Fruit fly (Drosophila melanogaster): ENCODE measurements around the gene CG15167.

Gene CG15167

DNA sequence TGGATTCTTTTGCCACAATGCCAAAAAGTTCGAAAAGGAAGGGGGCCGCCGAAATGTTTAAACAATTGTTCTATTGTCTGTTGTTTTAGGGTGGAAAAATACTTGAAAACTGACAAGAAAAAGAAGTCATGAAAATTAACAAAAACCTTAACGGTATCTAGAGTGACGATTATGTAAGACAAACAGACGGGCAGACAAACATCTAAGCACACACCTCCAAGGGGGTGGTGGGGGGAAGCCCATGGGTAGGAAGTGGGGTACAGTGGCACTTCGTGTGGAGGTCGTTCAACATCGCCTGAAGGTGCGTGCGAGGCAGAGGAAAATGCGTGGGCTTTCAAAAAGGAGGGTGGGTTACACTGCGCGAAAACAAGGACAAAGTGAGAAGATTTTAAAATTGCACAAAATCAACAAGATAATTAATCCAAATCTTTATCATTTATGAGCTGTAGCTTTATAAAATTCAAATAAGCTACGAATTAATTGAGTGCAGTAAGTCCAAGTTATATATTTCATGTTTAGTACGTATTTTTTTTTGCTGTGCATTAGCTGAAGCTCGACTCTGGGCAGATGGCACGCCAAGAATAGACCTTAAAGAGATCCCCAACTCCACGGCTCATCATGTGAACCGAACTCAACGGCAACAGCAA, 22.7 kb upstream of the CG15167 start:
- TF ChIP-seq psq (optimal IDR thresholded peaks at IDR 0.05) = no peak
- TF ChIP-seq Myc (optimal IDR thresholded peaks at IDR 0.05) = no peak
- TF ChIP-seq ttk (optimal IDR thresholded peaks at IDR 0.05) = no peak
- no peak for TF ChIP-seq insv (optimal IDR thresholded peaks at IDR 0.05)
- TF ChIP-seq Sin3A (optimal IDR thresholded peaks at IDR 0.05) = no peak
- no peak for TF ChIP-seq h (optimal IDR thresholded peaks at IDR 0.05)

DNA sequence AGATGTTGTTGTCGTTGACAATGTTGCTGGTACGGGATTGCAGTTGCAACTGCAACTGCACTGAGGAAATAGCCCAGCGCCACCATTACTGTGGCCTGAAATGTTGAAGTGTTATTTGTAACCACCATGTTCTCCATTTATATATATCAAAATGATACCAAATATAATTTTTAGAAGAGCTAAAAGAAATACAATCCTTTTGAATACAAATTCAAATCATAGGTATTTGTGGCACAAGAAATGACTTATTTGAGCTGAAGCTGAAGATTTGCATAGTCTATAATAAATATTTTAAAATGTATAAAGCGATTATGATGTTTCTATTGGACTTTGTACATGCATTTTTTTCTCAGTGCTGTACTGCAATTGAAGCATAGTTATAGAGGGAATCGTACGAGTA, 20.6 kb upstream of the CG15167 start:
- TF ChIP-seq insv (optimal IDR thresholded peaks at IDR 0.05) = no peak
- TF ChIP-seq psq (optimal IDR thresholded peaks at IDR 0.05) = no peak
- TF ChIP-seq h (optimal IDR thresholded peaks at IDR 0.05) = no peak
- TF ChIP-seq Sin3A (optimal IDR thresholded peaks at IDR 0.05) = no peak
- no peak for TF ChIP-seq ttk (optimal IDR thresholded peaks at IDR 0.05)
- TF ChIP-seq Myc (optimal IDR thresholded peaks at IDR 0.05) = no peak

DNA sequence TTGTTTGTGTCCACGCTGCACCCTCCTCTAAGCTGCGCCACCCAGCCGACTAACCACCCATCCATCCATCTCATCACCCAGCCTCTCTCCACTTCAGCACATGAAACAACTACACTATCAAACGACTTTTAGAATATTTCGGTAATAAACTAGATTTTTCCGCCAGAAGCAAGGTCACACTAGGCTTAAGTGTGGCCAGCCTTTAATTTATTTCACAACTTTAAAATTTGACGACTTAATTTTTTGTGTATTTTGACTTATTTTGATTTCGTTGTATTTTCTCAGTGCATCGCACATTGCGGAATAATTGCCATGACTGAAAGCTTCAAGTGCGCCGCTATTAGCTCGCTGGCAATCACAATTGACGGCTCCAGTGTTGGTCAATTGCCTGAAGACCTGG, 15.3 kb upstream of the CG15167 start:
- TF ChIP-seq h (optimal IDR thresholded peaks at IDR 0.05) (no peak), psq (optimal IDR thresholded peaks at IDR 0.05) (no peak), Sin3A (optimal IDR thresholded peaks at IDR 0.05) (no peak), insv (optimal IDR thresholded peaks at IDR 0.05) (no peak), Myc (optimal IDR thresholded peaks at IDR 0.05) (no peak), ttk (optimal IDR thresholded peaks at IDR 0.05) (no peak)

DNA sequence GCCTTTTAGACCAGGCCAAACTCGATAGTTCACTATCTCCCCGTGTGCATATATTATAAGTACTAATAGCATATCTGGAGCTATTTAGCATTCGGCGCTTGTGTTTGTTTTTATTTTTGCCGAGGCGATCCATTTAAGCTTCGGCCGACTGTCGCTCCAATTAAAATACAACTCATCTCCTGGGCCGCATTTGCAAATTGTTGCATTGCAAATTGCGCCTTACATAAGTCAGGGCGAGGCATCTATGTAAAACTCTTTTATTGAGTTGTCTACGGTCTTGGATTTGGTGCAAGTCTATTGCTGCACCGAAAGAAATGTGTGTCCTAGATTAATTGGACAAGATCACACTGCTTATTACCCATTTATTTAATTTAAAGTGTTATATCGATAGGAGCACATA, 12.2 kb upstream of the CG15167 start:
- TF ChIP-seq Sin3A (optimal IDR thresholded peaks at IDR 0.05) = no peak
- no peak for TF ChIP-seq h (optimal IDR thresholded peaks at IDR 0.05)
- no peak for TF ChIP-seq ttk (optimal IDR thresholded peaks at IDR 0.05)
- no peak for TF ChIP-seq insv (optimal IDR thresholded peaks at IDR 0.05)
- no peak for TF ChIP-seq psq (optimal IDR thresholded peaks at IDR 0.05)
- no peak for TF ChIP-seq Myc (optimal IDR thresholded peaks at IDR 0.05)

DNA sequence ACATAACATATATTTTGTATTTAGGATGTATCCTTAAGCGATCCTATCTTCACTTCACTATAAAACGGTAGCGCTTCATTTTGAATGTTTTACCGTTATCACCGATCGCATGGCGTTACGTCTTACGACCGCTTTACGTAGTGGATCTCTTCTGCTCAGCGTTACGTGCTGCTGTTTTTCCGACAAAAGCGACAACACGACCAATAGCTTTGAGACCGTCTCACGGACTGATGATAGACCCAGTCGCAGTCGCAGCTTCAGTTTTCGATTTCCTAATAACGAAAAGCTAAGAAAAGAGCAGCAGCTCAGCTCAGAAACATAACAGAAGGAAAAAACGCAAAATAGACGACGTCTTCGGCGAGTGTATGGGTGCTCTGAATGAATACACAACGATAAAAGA, 7.9 kb upstream of the CG15167 start, which contains the start of gene CG10348:
Gene CG10348 (minus strand): TSS at position 234 of the 400 bp plus-strand sequence.
- TF ChIP-seq Myc (optimal IDR thresholded peaks at IDR 0.05) (no peak), ttk (optimal IDR thresholded peaks at IDR 0.05) (no peak), insv (optimal IDR thresholded peaks at IDR 0.05) (no peak), psq (optimal IDR thresholded peaks at IDR 0.05) (no peak), h (optimal IDR thresholded peaks at IDR 0.05) (no peak), Sin3A (optimal IDR thresholded peaks at IDR 0.05) (no peak)

DNA sequence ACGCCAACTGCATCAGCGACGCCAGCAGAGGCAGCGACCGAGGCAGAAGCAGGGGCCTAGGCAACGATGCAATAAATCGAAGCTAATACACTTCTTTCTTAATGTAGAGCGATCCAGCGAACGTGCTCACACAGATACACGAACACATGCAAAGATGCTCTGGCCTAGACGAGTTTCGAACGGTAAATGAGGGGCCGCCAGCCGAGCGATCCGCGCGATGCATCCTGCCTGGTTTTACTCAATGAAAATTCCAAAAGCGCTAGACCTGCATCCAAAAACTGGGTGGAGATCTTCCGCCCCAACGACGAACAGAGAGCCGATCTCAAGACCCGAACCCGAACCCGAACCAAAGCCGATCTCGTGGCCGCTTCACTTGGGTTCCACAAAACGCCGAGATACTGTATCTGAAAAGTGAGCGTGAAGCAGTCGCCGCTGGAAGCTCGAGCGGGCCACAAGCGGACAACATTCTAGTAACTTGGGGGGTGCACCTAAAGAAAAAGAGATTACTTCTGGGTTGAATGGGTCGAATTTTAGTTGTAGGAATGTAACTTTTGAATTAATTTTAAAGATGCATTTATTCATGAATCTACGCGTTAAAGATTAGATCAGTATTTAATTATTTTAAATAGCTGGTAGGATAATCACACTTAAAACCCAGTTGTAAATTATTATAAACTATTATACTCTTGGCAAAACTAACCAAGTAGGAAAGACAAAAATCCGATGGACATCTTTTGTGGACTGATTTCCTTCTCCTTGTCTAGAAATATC, 7.2 kb upstream of the CG15167 start:
- TF ChIP-seq Sin3A (optimal IDR thresholded peaks at IDR 0.05) = no peak
- TF ChIP-seq h (optimal IDR thresholded peaks at IDR 0.05) = no peak
- no peak for TF ChIP-seq insv (optimal IDR thresholded peaks at IDR 0.05)
- no peak for TF ChIP-seq Myc (optimal IDR thresholded peaks at IDR 0.05)
- TF ChIP-seq psq (optimal IDR thresholded peaks at IDR 0.05) = no peak
- TF ChIP-seq ttk (optimal IDR thresholded peaks at IDR 0.05) = no peak

DNA sequence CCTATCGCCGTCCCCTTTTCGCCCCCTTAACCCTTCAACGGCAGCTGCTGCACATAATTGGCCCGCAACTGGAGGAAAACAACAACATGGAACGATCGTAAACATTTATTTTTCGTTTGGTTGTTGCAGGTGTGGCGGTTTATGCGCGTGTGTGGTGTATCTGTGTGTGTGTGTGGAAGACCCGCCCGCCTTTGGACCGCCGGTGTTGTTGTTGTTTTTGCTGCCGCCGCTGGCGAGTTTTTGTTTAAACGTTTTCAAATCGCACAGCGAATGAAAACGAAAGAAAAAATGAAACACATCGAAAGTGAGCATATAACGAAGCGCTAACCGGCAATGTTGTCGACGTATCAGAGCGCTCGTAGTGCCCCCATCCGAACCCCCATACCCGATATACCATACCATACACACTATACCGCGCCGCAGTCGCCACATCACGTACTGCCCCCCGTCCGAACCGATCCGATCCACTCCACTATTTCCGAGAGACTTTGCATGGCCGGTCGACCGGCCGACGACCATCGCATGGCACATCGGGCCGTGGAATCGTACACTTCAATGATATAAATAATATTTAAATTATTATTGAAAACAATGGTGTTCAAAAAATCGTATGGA, 4.5 kb upstream of the CG15167 start:
- TF ChIP-seq ttk (optimal IDR thresholded peaks at IDR 0.05) = no peak
- no peak for TF ChIP-seq h (optimal IDR thresholded peaks at IDR 0.05)
- TF ChIP-seq psq (optimal IDR thresholded peaks at IDR 0.05) = no peak
- TF ChIP-seq Myc (optimal IDR thresholded peaks at IDR 0.05) = no peak
- no peak for TF ChIP-seq Sin3A (optimal IDR thresholded peaks at IDR 0.05)
- TF ChIP-seq insv (optimal IDR thresholded peaks at IDR 0.05) = no peak

DNA sequence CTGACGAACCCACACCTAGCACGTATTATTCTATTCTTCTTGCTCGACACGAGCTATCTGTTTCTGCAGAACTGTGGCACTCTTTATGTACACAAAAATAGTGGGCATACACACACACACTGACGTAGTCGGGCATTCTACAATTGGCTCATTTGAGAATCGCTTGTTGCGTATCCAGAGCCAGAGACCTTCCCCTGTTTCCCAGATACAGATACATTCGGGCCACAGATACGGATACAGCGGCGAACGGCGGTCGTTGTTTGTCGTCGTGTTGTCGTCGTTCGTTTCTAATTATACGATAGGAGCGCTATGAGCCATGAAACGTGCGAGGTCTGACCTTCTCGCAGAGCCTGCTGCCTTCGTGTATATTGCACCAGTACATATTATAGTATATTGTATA, 2.9 kb upstream of the CG15167 start:
- TF ChIP-seq h (optimal IDR thresholded peaks at IDR 0.05) (no peak), psq (optimal IDR thresholded peaks at IDR 0.05) (no peak), Sin3A (optimal IDR thresholded peaks at IDR 0.05) (no peak), ttk (optimal IDR thresholded peaks at IDR 0.05) (no peak), Myc (optimal IDR thresholded peaks at IDR 0.05) (no peak), insv (optimal IDR thresholded peaks at IDR 0.05) (no peak)

DNA sequence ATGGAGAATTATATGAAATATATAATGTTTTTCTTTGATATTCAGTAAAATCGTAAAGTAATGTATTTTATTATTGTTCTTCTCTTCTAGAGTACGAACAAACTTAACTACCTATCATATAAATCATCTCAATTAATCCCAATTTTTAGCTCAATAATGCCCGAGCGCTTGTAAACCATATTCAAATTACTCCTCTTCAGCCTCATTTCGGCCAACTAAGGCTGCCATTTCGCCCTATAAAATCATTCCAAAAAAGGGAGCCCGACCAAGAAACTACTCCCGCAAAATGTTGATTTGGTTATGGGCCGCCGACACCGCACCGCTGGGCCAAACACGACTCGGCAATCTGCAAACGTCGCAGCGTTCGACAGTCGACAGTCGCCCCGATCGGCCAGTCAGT, 2.6 kb downstream of the CG15167 start:
- TF ChIP-seq psq (optimal IDR thresholded peaks at IDR 0.05) (no peak), ttk (optimal IDR thresholded peaks at IDR 0.05) (no peak), h (optimal IDR thresholded peaks at IDR 0.05) (no peak), insv (optimal IDR thresholded peaks at IDR 0.05) (no peak), Myc (optimal IDR thresholded peaks at IDR 0.05) (no peak), Sin3A (optimal IDR thresholded peaks at IDR 0.05) (no peak)

DNA sequence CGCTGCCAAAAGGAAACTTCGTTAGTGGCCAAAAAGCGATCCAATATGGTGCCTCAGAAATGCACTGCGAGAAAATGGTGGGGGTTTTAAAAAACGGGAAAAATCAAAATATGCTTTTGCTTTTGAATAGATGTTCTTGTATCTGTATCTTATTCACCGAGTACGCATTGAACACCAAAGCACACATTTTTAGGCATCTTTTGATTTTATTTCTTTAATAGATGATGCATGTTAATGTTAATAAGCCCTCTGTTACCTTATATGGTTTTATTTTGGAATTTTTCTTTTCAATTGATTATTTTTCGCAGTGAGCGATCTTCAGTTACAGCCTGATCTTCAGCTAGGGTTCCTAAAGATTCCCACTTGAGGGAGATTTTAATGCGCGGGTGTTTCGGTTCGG, 3.7 kb downstream of the CG15167 start:
- TF ChIP-seq Myc (optimal IDR thresholded peaks at IDR 0.05) (no peak), h (optimal IDR thresholded peaks at IDR 0.05) (no peak), ttk (optimal IDR thresholded peaks at IDR 0.05) (no peak), psq (optimal IDR thresholded peaks at IDR 0.05) (no peak), insv (optimal IDR thresholded peaks at IDR 0.05) (no peak), Sin3A (optimal IDR thresholded peaks at IDR 0.05) (no peak)

DNA sequence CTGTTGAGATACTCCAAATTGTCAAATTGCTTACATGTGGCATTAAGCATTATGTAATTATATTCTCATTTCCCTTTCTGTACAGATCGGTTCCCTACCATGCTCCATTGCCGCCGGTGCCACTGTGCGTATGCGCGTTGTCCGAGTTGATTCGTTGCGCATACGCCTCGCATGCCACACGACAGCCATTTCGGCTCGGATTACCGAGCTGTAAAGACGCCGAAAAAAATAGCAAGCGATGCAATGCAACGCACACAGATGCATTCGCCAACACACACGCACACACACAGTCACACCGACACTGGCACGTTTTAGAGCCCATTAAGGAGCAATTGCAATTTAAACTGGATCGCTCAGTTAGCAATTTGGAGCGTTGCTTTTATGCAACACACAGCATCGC, 5.3 kb downstream of the CG15167 start:
- TF ChIP-seq h (optimal IDR thresholded peaks at IDR 0.05) (no peak), psq (optimal IDR thresholded peaks at IDR 0.05) (no peak), Sin3A (optimal IDR thresholded peaks at IDR 0.05) (no peak), ttk (optimal IDR thresholded peaks at IDR 0.05) (no peak), Myc (optimal IDR thresholded peaks at IDR 0.05) (no peak), insv (optimal IDR thresholded peaks at IDR 0.05) (no peak)

DNA sequence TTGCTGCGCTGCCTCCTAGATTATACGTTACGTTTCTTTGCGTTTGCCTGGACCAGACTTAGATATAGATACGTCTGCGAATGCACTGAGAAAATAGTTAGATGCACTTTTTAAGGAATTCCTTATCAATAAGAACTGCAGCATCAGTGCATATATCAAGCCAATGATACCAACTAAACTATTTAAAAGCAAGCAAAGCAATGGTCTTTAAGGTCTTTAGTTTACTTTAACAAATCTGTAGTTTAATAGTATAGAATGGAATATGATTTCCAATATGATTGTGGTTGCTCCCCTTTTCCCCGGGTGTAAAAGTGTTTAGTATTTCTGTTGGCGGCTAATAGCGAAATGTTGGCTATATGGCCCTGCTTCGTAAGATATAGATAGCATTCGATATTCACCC, 6.5 kb downstream of the CG15167 start:
- TF ChIP-seq Sin3A (optimal IDR thresholded peaks at IDR 0.05) (no peak), psq (optimal IDR thresholded peaks at IDR 0.05) (no peak), h (optimal IDR thresholded peaks at IDR 0.05) (no peak), ttk (optimal IDR thresholded peaks at IDR 0.05) (no peak), insv (optimal IDR thresholded peaks at IDR 0.05) (no peak), Myc (optimal IDR thresholded peaks at IDR 0.05) (no peak)
